Fruit fly (Drosophila melanogaster) whole organism, embryonic: ENCODE measurements around the gene eIF3d1.

Source experiments
- ATbp ChIP-seq: fragments of 200-800 bp; sonication (Bioruptor generic); optimal IDR thresholded peaks from 2 replicates; lab custom pipeline; 2017; ENCODE audit warnings: missing biosample characterization, mild to moderate bottlenecking, missing genetic modification characterization, missing genetic modification reagents
- CG10147 ChIP-seq: fragments of 200-800 bp; sonication (Bioruptor generic); optimal IDR thresholded peaks from 2 replicates; lab custom pipeline; 2019; ENCODE audit warnings: missing biosample characterization, mild to moderate bottlenecking, missing genetic modification characterization, moderate library complexity
- CG10267 ChIP-seq: fragments of 200-800 bp; sonication (Bioruptor generic); optimal IDR thresholded peaks from 2 replicates; lab custom pipeline; 2018; ENCODE audit warnings: missing biosample characterization, mild to moderate bottlenecking, missing genetic modification characterization, moderate library complexity
- CG10321 ChIP-seq: fragments of 200-800 bp; sonication (Bioruptor generic); IDR thresholded peaks from 2 replicates; pipeline ENCODE4 v1.3.6; 2022; ENCODE audit warnings: missing biosample characterization, missing genetic modification characterization
- CG10565 ChIP-seq: fragments of 200-800 bp; sonication (Bioruptor generic); optimal IDR thresholded peaks from 3 replicates; lab custom pipeline; 2016; ENCODE audit warnings: missing biosample characterization, mild to moderate bottlenecking, missing genetic modification characterization
- CG10654 ChIP-seq: fragments of 200-800 bp; sonication (Bioruptor generic); optimal IDR thresholded peaks from 2 replicates; lab custom pipeline; 2016; ENCODE audit warnings: missing biosample characterization, missing genetic modification characterization
- CG11085 ChIP-seq: fragments of 200-800 bp; sonication (Bioruptor generic); IDR thresholded peaks from 2 replicates; pipeline ENCODE4 v1.3.6; 2022; ENCODE audit warnings: missing biosample characterization, missing genetic modification characterization
- CG12391 ChIP-seq: fragments of 200-800 bp; sonication (Bioruptor generic); optimal IDR thresholded peaks from 3 replicates; lab custom pipeline; 2018; ENCODE audit warnings: missing biosample characterization, mild to moderate bottlenecking, missing genetic modification characterization, moderate library complexity
- CG12942 ChIP-seq: fragments of 200-800 bp; sonication (Bioruptor generic); optimal IDR thresholded peaks from 3 replicates; lab custom pipeline; 2016; ENCODE audit warnings: missing biosample characterization, missing genetic modification characterization
- CG13424 ChIP-seq: fragments of 200-800 bp; sonication (Bioruptor generic); optimal IDR thresholded peaks from 2 replicates; lab custom pipeline; 2019; ENCODE audit warnings: missing biosample characterization, mild to moderate bottlenecking, missing genetic modification characterization, moderate library complexity
- CG15269 ChIP-seq: fragments of 200-800 bp; sonication (Bioruptor generic); optimal IDR thresholded peaks from 2 replicates; lab custom pipeline; 2018; ENCODE audit warnings: missing biosample characterization, mild to moderate bottlenecking, missing genetic modification characterization, moderate library complexity
- CG15514 ChIP-seq: fragments of 200-800 bp; sonication (Bioruptor generic); optimal IDR thresholded peaks from 3 replicates; lab custom pipeline; 2017; ENCODE audit warnings: missing biosample characterization, missing genetic modification characterization, mild to moderate bottlenecking, moderate library complexity, missing genetic modification reagents
- CG31365 ChIP-seq: fragments of 200-800 bp; sonication (Bioruptor generic); optimal IDR thresholded peaks from 2 replicates; lab custom pipeline; 2018; ENCODE audit warnings: missing biosample characterization, mild to moderate bottlenecking, missing genetic modification characterization
- CG3847 ChIP-seq: fragments of 200-800 bp; sonication (Bioruptor generic); IDR thresholded peaks from 2 replicates; pipeline ENCODE4 v1.3.6; 2022; ENCODE audit warnings: missing biosample characterization, missing genetic modification characterization
- CG6683 ChIP-seq: fragments of 200-800 bp; sonication (Bioruptor generic); optimal IDR thresholded peaks from 2 replicates; lab custom pipeline; 2017; ENCODE audit warnings: missing biosample characterization, mild to moderate bottlenecking, missing genetic modification characterization, missing genetic modification reagents
- CG7963 ChIP-seq: fragments of 200-800 bp; sonication (Bioruptor generic); IDR thresholded peaks from 3 replicates; pipeline ENCODE4 v1.3.6; 2022; ENCODE audit warnings: missing biosample characterization, missing genetic modification characterization; ENCODE audit not compliant: partially characterized antibody
- CG8359 ChIP-seq: fragments of 200-800 bp; sonication (Bioruptor generic); optimal IDR thresholded peaks from 2 replicates; lab custom pipeline; 2017; ENCODE audit warnings: missing biosample characterization, mild to moderate bottlenecking, missing genetic modification characterization, borderline replicate concordance
- CG8478 ChIP-seq: fragments of >200 bp; optimal IDR thresholded peaks from 2 replicates; lab custom pipeline; 2018
- Deaf1 ChIP-seq: fragments of 200-800 bp; optimal IDR thresholded peaks from 3 replicates; lab custom pipeline; 2019; ENCODE audit warnings: missing biosample characterization, mild to moderate bottlenecking, missing genetic modification characterization, moderate library complexity
- E2f2 ChIP-seq: fragments of 200-800 bp; sonication (Bioruptor generic); IDR thresholded peaks from 2 replicates; pipeline ENCODE4 v1.3.6; 2022; ENCODE audit warnings: missing biosample characterization, missing genetic modification characterization
- HLH54F ChIP-seq: fragments of 200-800 bp; sonication (Bioruptor generic); optimal IDR thresholded peaks from 3 replicates; lab custom pipeline; 2016; ENCODE audit warnings: missing biosample characterization, missing genetic modification characterization
- HmgD ChIP-seq: fragments of 200-800 bp; sonication (Bioruptor generic); optimal IDR thresholded peaks from 3 replicates; lab custom pipeline; 2016; ENCODE audit warnings: missing biosample characterization, missing genetic modification characterization
- Hr78 ChIP-seq, 2 experiments: fragments of 200-800 bp in 1 of 2; fragments of >200 bp in 1 of 2; sonication (Bioruptor generic) in 1 of 2; optimal IDR thresholded peaks; 2 replicates each; lab custom pipeline; 2017 to 2019; ENCODE audit warnings: missing biosample characterization in 2 of 2, missing genetic modification characterization in 2 of 2, mild to moderate bottlenecking in 1 of 2, moderate library complexity in 1 of 2
- Kr ChIP-seq: fragments of 200-800 bp; sonication (Bioruptor generic); optimal IDR thresholded peaks from 2 replicates; lab custom pipeline; 2017; ENCODE audit warnings: missing biosample characterization, mild to moderate bottlenecking, missing genetic modification characterization
- Lim3 ChIP-seq: fragments of 200-800 bp; sonication (Bioruptor generic); IDR thresholded peaks from 2 replicates; pipeline ENCODE4 v1.3.6; 2022; ENCODE audit warnings: missing biosample characterization, missing genetic modification characterization
- Meics ChIP-seq: fragments of 200-800 bp; sonication (Bioruptor generic); optimal IDR thresholded peaks from 2 replicates; lab custom pipeline; 2017; ENCODE audit warnings: missing biosample characterization, mild to moderate bottlenecking, missing genetic modification characterization
- Oli ChIP-seq: fragments of 200-800 bp; sonication (Bioruptor generic); optimal IDR thresholded peaks from 2 replicates; lab custom pipeline; 2018; ENCODE audit warnings: missing biosample characterization, mild to moderate bottlenecking, missing genetic modification characterization, moderate library complexity
- Poxn ChIP-seq: fragments of 200-800 bp; sonication (Bioruptor generic); IDR thresholded peaks from 2 replicates; pipeline ENCODE4 v1.3.6; 2022; ENCODE audit warnings: missing biosample characterization, missing genetic modification characterization
- Stat92E ChIP-seq, 3 experiments: fragments of >200 bp in 2 of 3; fragments of 200-800 bp in 1 of 3; sonication (Bioruptor generic) in 1 of 3; optimal IDR thresholded peaks; 2 replicates each; lab custom pipeline; 2017 to 2019; ENCODE audit warnings: missing biosample characterization in 3 of 3, missing genetic modification characterization in 3 of 3, mild to moderate bottlenecking in 1 of 3, moderate library complexity in 1 of 3
- TFAM ChIP-seq: fragments of 200-800 bp; sonication (Bioruptor generic); optimal IDR thresholded peaks from 2 replicates; lab custom pipeline; 2017; ENCODE audit warnings: missing biosample characterization, missing genetic modification characterization, inconsistent platforms
- ap ChIP-seq: fragments of 200-800 bp; sonication (Bioruptor generic); IDR thresholded peaks from 2 replicates; pipeline ENCODE4 v1.3.6; 2022; ENCODE audit warnings: missing biosample characterization, missing genetic modification characterization
- ase ChIP-seq: fragments of 200-800 bp; sonication (Bioruptor generic); IDR thresholded peaks from 3 replicates; pipeline ENCODE4 v1.3.6; 2022; ENCODE audit warnings: missing biosample characterization, missing genetic modification characterization
- crol ChIP-seq: fragments of 200-800 bp; sonication (Bioruptor generic); IDR thresholded peaks from 2 replicates; pipeline ENCODE4 v1.3.6; 2022; ENCODE audit warnings: missing biosample characterization, missing genetic modification characterization
- dimm ChIP-seq: fragments of 200-800 bp; sonication (Bioruptor generic); IDR thresholded peaks from 2 replicates; pipeline ENCODE4 v1.3.6; 2022; ENCODE audit warnings: missing biosample characterization, missing genetic modification characterization
- en ChIP-seq: fragments of 200-800 bp; sonication (Bioruptor generic); optimal IDR thresholded peaks from 2 replicates; lab custom pipeline; 2016; ENCODE audit warnings: missing biosample characterization, missing genetic modification characterization
- esg ChIP-seq: fragments of 200-800 bp; sonication (Bioruptor generic); conservative IDR thresholded peaks from 2 replicates; pipeline ENCODE4 v1.3.6; 2022; ENCODE audit warnings: missing biosample characterization, missing genetic modification characterization
- eyg ChIP-seq: fragments of 200-800 bp; sonication (Bioruptor generic); optimal IDR thresholded peaks from 3 replicates; lab custom pipeline; 2016; ENCODE audit warnings: missing biosample characterization, missing genetic modification characterization
- fu2 ChIP-seq: fragments of 200-800 bp; sonication (Bioruptor generic); optimal IDR thresholded peaks from 2 replicates; lab custom pipeline; 2016; ENCODE audit warnings: missing biosample characterization, missing genetic modification characterization
- h ChIP-seq: fragments of >200 bp; optimal IDR thresholded peaks from 2 replicates; lab custom pipeline; 2017
- hth ChIP-seq: fragments of >200 bp; optimal IDR thresholded peaks from 2 replicates; lab custom pipeline; 2017; ENCODE audit warnings: inconsistent platforms
- insv ChIP-seq, 2 experiments: fragments of 200-800 bp; sonication (Bioruptor generic); optimal IDR thresholded peaks; 3 replicates each; lab custom pipeline; 2016 to 2018; ENCODE audit warnings: missing biosample characterization in 2 of 2, missing genetic modification characterization in 2 of 2
- kni ChIP-seq: fragments of 200-800 bp; sonication (Bioruptor generic); optimal IDR thresholded peaks from 3 replicates; lab custom pipeline; 2017; ENCODE audit warnings: mild to moderate bottlenecking, missing biosample characterization, missing genetic modification reagents, missing genetic modification characterization
- lilli ChIP-seq: fragments of 200-800 bp; sonication (Bioruptor generic); optimal IDR thresholded peaks from 3 replicates; lab custom pipeline; 2016; ENCODE audit warnings: missing biosample characterization, missing genetic modification characterization
- oc ChIP-seq: fragments of 200-800 bp; sonication (Bioruptor generic); optimal IDR thresholded peaks from 2 replicates; lab custom pipeline; 2018; ENCODE audit warnings: missing biosample characterization, mild to moderate bottlenecking, missing genetic modification characterization, moderate library complexity
- p53 ChIP-seq: fragments of 200-800 bp; sonication (Bioruptor generic); optimal IDR thresholded peaks from 2 replicates; lab custom pipeline; 2016; ENCODE audit warnings: missing biosample characterization, missing genetic modification characterization
- pho ChIP-seq: fragments of 200-800 bp; sonication (Bioruptor generic); optimal IDR thresholded peaks from 2 replicates; lab custom pipeline; 2016; ENCODE audit warnings: missing biosample characterization, missing genetic modification characterization
- repo ChIP-seq: fragments of 200-800 bp; sonication (Bioruptor generic); optimal IDR thresholded peaks from 2 replicates; lab custom pipeline; 2016; ENCODE audit warnings: missing biosample characterization, missing genetic modification characterization
- so ChIP-seq: fragments of 200-800 bp; sonication (Bioruptor generic); IDR thresholded peaks from 3 replicates; pipeline ENCODE4 v1.3.6; 2022; ENCODE audit warnings: missing biosample characterization, missing genetic modification characterization
- ttk ChIP-seq: fragments of 200-800 bp; sonication (Bioruptor generic); IDR thresholded peaks from 2 replicates; pipeline ENCODE4 v2.1.2; 2022; ENCODE audit warnings: missing biosample characterization, missing genetic modification characterization
- wor ChIP-seq: fragments of 200-800 bp; sonication (Bioruptor generic); IDR thresholded peaks from 2 replicates; pipeline ENCODE4 v1.3.6; 2022; ENCODE audit warnings: missing biosample characterization, missing genetic modification characterization

Gene eIF3d1

dm6 chr3R:23722680-23723372 is 43.0 kb downstream of the eIF3d1 start, which contains the start of gene CG10365 (continued):
- TF ChIP-seq ase (GFP tag; lab: Robert Waterston, UW): peak; percentile 58; the same call in 1 of the 3 replicates
- no peak for TF ChIP-seq HmgD (GFP tag; lab: Kevin White, UChicago)
- peak; percentile 85 for TF ChIP-seq CG6683
- TF ChIP-seq TFAM (GFP tag; lab: Kevin White, UChicago): peak; percentile 21
- peak; percentile 59 for TF ChIP-seq dimm
- TF ChIP-seq wor (GFP tag; lab: Robert Waterston, UW): peak; percentile 57
- peak; percentile 77 for TF ChIP-seq crol
- TF ChIP-seq CG15514: peak; percentile 21
- TF ChIP-seq ttk (GFP tag; lab: Robert Waterston, UW): peak; percentile 79
- no peak for TF ChIP-seq CG10565
- peak; percentile 95 for TF ChIP-seq CG15269 (tag; lab: Kevin White, UChicago)
- TF ChIP-seq CG10654 (GFP tag; lab: Kevin White, UChicago): peak; percentile 73
- no peak for TF ChIP-seq CG8359 (GFP tag; lab: Kevin White, UChicago)
- peak; percentile 94 for TF ChIP-seq CG12391
- TF ChIP-seq Lim3: no peak
- TF ChIP-seq oc (tag; lab: Kevin White, UChicago): peak; percentile 79
- TF ChIP-seq kni (GFP tag; lab: Kevin White, UChicago): no peak
- TF ChIP-seq CG8478 (lab: Kevin White, UChicago): no peak
- peak; percentile 84 for TF ChIP-seq CG10267
- peak; percentile 81 for TF ChIP-seq ap (GFP tag; lab: Robert Waterston, UW)
- TF ChIP-seq CG11085 (GFP tag; lab: Robert Waterston, UW): peak; percentile 76
- peak; percentile 86 for TF ChIP-seq esg (GFP tag; lab: Robert Waterston, UW)
- peak; percentile 40 for TF ChIP-seq Deaf1 (tag; lab: Kevin White, UChicago)
- no peak for TF ChIP-seq eyg
- TF ChIP-seq hth (lab: Kevin White, UChicago): no peak
- peak; percentile 94 for TF ChIP-seq CG10147 (GFP tag; lab: Kevin White, UChicago)
- TF ChIP-seq CG12942 (GFP tag; lab: Kevin White, UChicago): peak; percentile 68
- TF ChIP-seq p53: no peak
- TF ChIP-seq h (lab: Kevin White, UChicago): no peak
- no peak for TF ChIP-seq repo (GFP tag; lab: Kevin White, UChicago)
- TF ChIP-seq CG13424 (tag; lab: Kevin White, UChicago): peak; percentile 92
- no peak for TF ChIP-seq pho
- peak; percentile 32; the same call in 1 of the 2 replicates for TF ChIP-seq CG10321 (GFP tag; lab: Robert Waterston, UW)
- TF ChIP-seq fu2 (GFP tag; lab: Kevin White, UChicago): no peak
- TF ChIP-seq en: no peak
- peak; percentile 54; the same call in 1 of the 2 replicates for TF ChIP-seq Poxn (GFP tag; lab: Robert Waterston, UW)
- peak in 1 of 2 experiments; percentile 33 for TF ChIP-seq Hr78 (GFP tag; optimal IDR thresholded peaks at IDR 0.05; lab: Kevin White, UChicago)
- no peak for TF ChIP-seq CG31365 (tag; lab: Kevin White, UChicago)
- TF ChIP-seq Oli (tag; lab: Kevin White, UChicago): peak; percentile 85
- TF ChIP-seq lilli (GFP tag; lab: Kevin White, UChicago): peak; percentile 52
- peak; percentile 93 for TF ChIP-seq Meics (GFP tag; lab: Kevin White, UChicago)
- TF ChIP-seq CG7963 (GFP tag; lab: Robert Waterston, UW): no peak
- TF ChIP-seq HLH54F (GFP tag; lab: Kevin White, UChicago): no peak
- TF ChIP-seq Stat92E (GFP tag; optimal IDR thresholded peaks at IDR 0.05; lab: Kevin White, UChicago): no peak
- TF ChIP-seq E2f2 (GFP tag; lab: Robert Waterston, UW): peak; percentile 56; the same call in 1 of the 2 replicates
- peak in 1 of 2 experiments; percentile 13 for TF ChIP-seq insv (GFP tag; optimal IDR thresholded peaks at IDR 0.05; lab: Kevin White, UChicago)
- peak; percentile 81 for TF ChIP-seq CG3847 (GFP tag; lab: Robert Waterston, UW)
- TF ChIP-seq ATbp (GFP tag; lab: Kevin White, UChicago): peak; percentile 46
- TF ChIP-seq so (GFP tag; lab: Robert Waterston, UW): peak; percentile 79
- TF ChIP-seq Kr (GFP tag; lab: Kevin White, UChicago): no peak
